Fruit fly (Drosophila melanogaster) whole organism, embryonic: ENCODE data around the gene CG7029.

ENCODE experiments used
- ATbp ChIP-seq: fragments of 200-800 bp; sonication (Bioruptor generic); optimal IDR thresholded peaks from 2 replicates; lab custom pipeline; 2017; ENCODE audit warnings: missing biosample characterization, mild to moderate bottlenecking, missing genetic modification characterization, missing genetic modification reagents
- Adf1 ChIP-seq: fragments of 200-800 bp; sonication (Bioruptor generic); IDR thresholded peaks from 2 replicates; pipeline ENCODE4 v1.3.6; 2022; ENCODE audit warnings: missing biosample characterization, missing genetic modification characterization
- Awh ChIP-seq: fragments of 200-800 bp; sonication (Bioruptor generic); IDR thresholded peaks from 2 replicates; pipeline ENCODE4, ENCODE4 v1.3.6; 2022; ENCODE audit warnings: missing biosample characterization, missing genetic modification characterization
- CG10147 ChIP-seq: fragments of 200-800 bp; sonication (Bioruptor generic); optimal IDR thresholded peaks from 2 replicates; lab custom pipeline; 2019; ENCODE audit warnings: missing biosample characterization, mild to moderate bottlenecking, missing genetic modification characterization, moderate library complexity
- CG10209 ChIP-seq: fragments of 200-800 bp; sonication (Bioruptor generic); optimal IDR thresholded peaks from 3 replicates; lab custom pipeline; 2017; ENCODE audit warnings: missing biosample characterization, mild to moderate bottlenecking, missing genetic modification characterization, missing genetic modification reagents
- CG10959 ChIP-seq: fragments of 200-800 bp; sonication (Bioruptor generic); IDR thresholded peaks from 2 replicates; pipeline ENCODE4 v1.3.6; 2022; ENCODE audit warnings: missing biosample characterization, missing genetic modification characterization
- CG10979 ChIP-seq: fragments of 200-800 bp; sonication (Bioruptor generic); optimal IDR thresholded peaks from 2 replicates; lab custom pipeline; 2018; ENCODE audit warnings: missing biosample characterization, mild to moderate bottlenecking, missing genetic modification characterization, moderate library complexity
- CG11085 ChIP-seq: fragments of 200-800 bp; sonication (Bioruptor generic); IDR thresholded peaks from 2 replicates; pipeline ENCODE4 v1.3.6; 2022; ENCODE audit warnings: missing biosample characterization, missing genetic modification characterization
- CG11695 ChIP-seq: fragments of 200-800 bp; sonication (Bioruptor generic); IDR thresholded peaks from 3 replicates; pipeline ENCODE4 v1.3.6; 2022; ENCODE audit warnings: missing biosample characterization, missing genetic modification characterization
- CG11696 ChIP-seq: fragments of 200-800 bp; sonication (Bioruptor generic); IDR thresholded peaks from 2 replicates; pipeline ENCODE4 v1.3.6; 2022; ENCODE audit warnings: missing biosample characterization, missing genetic modification characterization
- CG12299 ChIP-seq: fragments of 200-800 bp; sonication (Bioruptor generic); optimal IDR thresholded peaks from 2 replicates; lab custom pipeline; 2018; ENCODE audit warnings: missing biosample characterization, mild to moderate bottlenecking, missing genetic modification characterization
- CG13123 ChIP-seq: fragments of 200-800 bp; sonication (Bioruptor generic); optimal IDR thresholded peaks from 2 replicates; lab custom pipeline; 2016; ENCODE audit warnings: missing biosample characterization, missing genetic modification characterization
- CG1602 ChIP-seq: fragments of 200-800 bp; sonication (Bioruptor generic); optimal IDR thresholded peaks from 3 replicates; lab custom pipeline; 2016; ENCODE audit warnings: missing biosample characterization, missing genetic modification characterization
- CG16813 ChIP-seq: fragments of 200-800 bp; sonication (Bioruptor generic); IDR thresholded peaks from 3 replicates; pipeline ENCODE4 v1.3.6; 2022; ENCODE audit warnings: missing biosample characterization, missing genetic modification characterization; ENCODE audit not compliant: partially characterized antibody
- CG2889 ChIP-seq: fragments of 200-800 bp; sonication (Bioruptor generic); IDR thresholded peaks from 3 replicates; pipeline ENCODE4 v1.3.6; 2022; ENCODE audit warnings: missing biosample characterization, missing genetic modification characterization
- CG31365 ChIP-seq: fragments of 200-800 bp; sonication (Bioruptor generic); optimal IDR thresholded peaks from 2 replicates; lab custom pipeline; 2018; ENCODE audit warnings: missing biosample characterization, mild to moderate bottlenecking, missing genetic modification characterization
- CG34422 ChIP-seq: fragments of 200-800 bp; sonication (Bioruptor generic); IDR thresholded peaks from 3 replicates; pipeline ENCODE4 v1.3.6; 2022; ENCODE audit warnings: missing biosample characterization, missing genetic modification characterization
- CG4328 ChIP-seq: fragments of 200-800 bp; sonication (Bioruptor generic); optimal IDR thresholded peaks from 3 replicates; lab custom pipeline; 2017; ENCODE audit warnings: missing biosample characterization, missing genetic modification reagents, missing genetic modification characterization
- CG5180 ChIP-seq: fragments of 200-800 bp; sonication (Bioruptor generic); optimal IDR thresholded peaks from 3 replicates; lab custom pipeline; 2017; ENCODE audit warnings: missing biosample characterization, missing genetic modification characterization, mild to moderate bottlenecking, moderate library complexity, missing genetic modification reagents
- CG5245 ChIP-seq: fragments of 200-800 bp; sonication (Bioruptor generic); optimal IDR thresholded peaks from 3 replicates; lab custom pipeline; 2016; ENCODE audit warnings: missing biosample characterization, missing genetic modification characterization
- CG6791 ChIP-seq: fragments of 200-800 bp; sonication (Bioruptor generic); IDR thresholded peaks from 3 replicates; pipeline ENCODE4 v1.3.6; 2022; ENCODE audit warnings: missing biosample characterization, missing genetic modification characterization; ENCODE audit not compliant: partially characterized antibody
- CG6854 ChIP-seq: fragments of 200-800 bp; sonication (Bioruptor generic); optimal IDR thresholded peaks from 3 replicates; lab custom pipeline; 2017; ENCODE audit warnings: missing biosample characterization, mild to moderate bottlenecking, missing genetic modification characterization
- CG7928 ChIP-seq: fragments of 200-800 bp; sonication (Bioruptor generic); optimal IDR thresholded peaks from 2 replicates; lab custom pipeline; 2017; ENCODE audit warnings: missing biosample characterization, mild to moderate bottlenecking, missing genetic modification characterization
- CG9932 ChIP-seq: fragments of 200-800 bp; sonication (Bioruptor generic); IDR thresholded peaks from 2 replicates; pipeline ENCODE4 v1.3.6; 2022; ENCODE audit warnings: missing biosample characterization, missing genetic modification characterization
- Dip2 ChIP-seq: fragments of 200-800 bp; sonication (Bioruptor generic); IDR thresholded peaks from 2 replicates; pipeline ENCODE4 v1.3.6; 2022; ENCODE audit warnings: missing biosample characterization, missing genetic modification characterization
- Drgx ChIP-seq: fragments of 200-800 bp; sonication (Bioruptor generic); IDR thresholded peaks from 2 replicates; pipeline ENCODE4 v1.3.6; 2022; ENCODE audit warnings: missing biosample characterization, missing genetic modification characterization
- ERR ChIP-seq: fragments of 200-800 bp; sonication (Bioruptor generic); optimal IDR thresholded peaks from 2 replicates; lab custom pipeline; 2016; ENCODE audit warnings: missing biosample characterization, missing genetic modification characterization
- Fer3 ChIP-seq: fragments of 200-800 bp; sonication (Bioruptor generic); optimal IDR thresholded peaks from 2 replicates; lab custom pipeline; 2018; ENCODE audit warnings: missing biosample characterization, mild to moderate bottlenecking, missing genetic modification characterization, moderate library complexity
- HLH3B ChIP-seq: fragments of 200-800 bp; sonication (Bioruptor generic); IDR thresholded peaks from 2 replicates; pipeline ENCODE4 v1.3.6; 2022; ENCODE audit warnings: missing biosample characterization, missing genetic modification characterization
- Kr ChIP-seq: fragments of 200-800 bp; sonication (Bioruptor generic); optimal IDR thresholded peaks from 2 replicates; lab custom pipeline; 2017; ENCODE audit warnings: missing biosample characterization, mild to moderate bottlenecking, missing genetic modification characterization
- Lhr ChIP-seq: fragments of 200-800 bp; sonication (Bioruptor generic); optimal IDR thresholded peaks from 3 replicates; lab custom pipeline; 2017; ENCODE audit warnings: mild to moderate bottlenecking, missing biosample characterization, missing genetic modification reagents, missing genetic modification characterization
- MESR4 ChIP-seq: fragments of 200-800 bp; sonication (Bioruptor generic); optimal IDR thresholded peaks from 2 replicates; lab custom pipeline; 2018; ENCODE audit warnings: missing biosample characterization, mild to moderate bottlenecking, missing genetic modification characterization, moderate library complexity
- NC2α ChIP-seq: fragments of 200-800 bp; sonication (Bioruptor generic); optimal IDR thresholded peaks from 2 replicates; lab custom pipeline; 2016; ENCODE audit warnings: missing biosample characterization, missing genetic modification characterization
- Oaz ChIP-seq: fragments of 200-800 bp; sonication (Bioruptor generic); IDR thresholded peaks from 2 replicates; pipeline ENCODE4 v1.3.6; 2022; ENCODE audit warnings: missing biosample characterization, missing genetic modification characterization
- Ptx1 ChIP-seq: fragments of 200-800 bp; sonication (Bioruptor generic); IDR thresholded peaks from 2 replicates; pipeline ENCODE4 v1.3.6; 2022; ENCODE audit warnings: missing biosample characterization, missing genetic modification characterization
- Sox100B ChIP-seq: fragments of 200-800 bp; sonication (Bioruptor generic); optimal IDR thresholded peaks from 3 replicates; lab custom pipeline; 2018; ENCODE audit warnings: missing biosample characterization, mild to moderate bottlenecking, missing genetic modification characterization
- Sox102F ChIP-seq: fragments of 200-800 bp; sonication (Bioruptor generic); optimal IDR thresholded peaks from 2 replicates; lab custom pipeline; 2018; ENCODE audit warnings: missing biosample characterization, mild to moderate bottlenecking, missing genetic modification characterization, moderate library complexity
- ab ChIP-seq: fragments of 200-800 bp; sonication (Bioruptor generic); optimal IDR thresholded peaks from 2 replicates; lab custom pipeline; 2016; ENCODE audit warnings: missing biosample characterization, missing genetic modification characterization
- bbx ChIP-seq: fragments of 200-800 bp; sonication (Bioruptor generic); IDR thresholded peaks from 2 replicates; pipeline ENCODE4 v1.3.6; 2022; ENCODE audit warnings: missing biosample characterization, missing genetic modification characterization; ENCODE audit not compliant: partially characterized antibody
- cg ChIP-seq: fragments of 200-800 bp; sonication (Bioruptor generic); optimal IDR thresholded peaks from 3 replicates; lab custom pipeline; 2019; ENCODE audit warnings: missing biosample characterization, mild to moderate bottlenecking, missing genetic modification characterization, moderate library complexity
- gem ChIP-seq: fragments of 200-800 bp; sonication (Bioruptor generic); optimal IDR thresholded peaks from 2 replicates; lab custom pipeline; 2019; ENCODE audit warnings: missing biosample characterization, mild to moderate bottlenecking, missing genetic modification characterization, moderate library complexity
- gfzf ChIP-seq: fragments of 200-800 bp; sonication (Bioruptor generic); optimal IDR thresholded peaks from 2 replicates; lab custom pipeline; 2016; ENCODE audit warnings: missing biosample characterization, mild to moderate bottlenecking, missing genetic modification characterization, moderate library complexity
- gsb-n ChIP-seq: fragments of 200-800 bp; sonication (Bioruptor generic); optimal IDR thresholded peaks from 3 replicates; lab custom pipeline; 2018; ENCODE audit warnings: missing biosample characterization, mild to moderate bottlenecking, missing genetic modification characterization
- kni ChIP-seq: fragments of 200-800 bp; sonication (Bioruptor generic); optimal IDR thresholded peaks from 3 replicates; lab custom pipeline; 2017; ENCODE audit warnings: mild to moderate bottlenecking, missing biosample characterization, missing genetic modification reagents, missing genetic modification characterization
- onecut ChIP-seq: fragments of 200-800 bp; sonication (Bioruptor generic); IDR thresholded peaks from 2 replicates; pipeline ENCODE4 v1.3.6; 2022; ENCODE audit warnings: missing biosample characterization, missing genetic modification characterization
- pan ChIP-seq, 4 experiments: fragments of >200 bp in 3 of 4; fragments of 200-800 bp in 1 of 4; sonication (Bioruptor generic) in 1 of 4; optimal IDR thresholded peaks in 3 of 4; IDR thresholded peaks in 1 of 4; 2 replicates each; pipeline versions ENCODE4 v1.3.6 to Lab custom; 2017 to 2022; ENCODE audit warnings: missing biosample characterization in 2 of 4, missing genetic modification characterization in 2 of 4, mixed read lengths in 1 of 4
- row ChIP-seq: fragments of 200-800 bp; sonication (Bioruptor generic); IDR thresholded peaks from 3 replicates; pipeline ENCODE4 v1.3.6; 2022; ENCODE audit warnings: missing biosample characterization, missing genetic modification characterization
- slou ChIP-seq: fragments of 200-800 bp; sonication (Bioruptor generic); optimal IDR thresholded peaks from 3 replicates; lab custom pipeline; 2016; ENCODE audit warnings: missing biosample characterization, missing genetic modification characterization
- unc-4 ChIP-seq: fragments of 200-800 bp; sonication (Bioruptor generic); IDR thresholded peaks from 2 replicates; pipeline ENCODE4 v1.3.6; 2022; ENCODE audit warnings: missing biosample characterization, missing genetic modification characterization; ENCODE audit not compliant: partially characterized antibody
- zfh1 ChIP-seq: fragments of 200-800 bp; sonication (Bioruptor generic); IDR thresholded peaks from 3 replicates; pipeline ENCODE4 v1.3.6; 2022; ENCODE audit warnings: missing biosample characterization, missing genetic modification characterization

Gene CG7029

DNA sequence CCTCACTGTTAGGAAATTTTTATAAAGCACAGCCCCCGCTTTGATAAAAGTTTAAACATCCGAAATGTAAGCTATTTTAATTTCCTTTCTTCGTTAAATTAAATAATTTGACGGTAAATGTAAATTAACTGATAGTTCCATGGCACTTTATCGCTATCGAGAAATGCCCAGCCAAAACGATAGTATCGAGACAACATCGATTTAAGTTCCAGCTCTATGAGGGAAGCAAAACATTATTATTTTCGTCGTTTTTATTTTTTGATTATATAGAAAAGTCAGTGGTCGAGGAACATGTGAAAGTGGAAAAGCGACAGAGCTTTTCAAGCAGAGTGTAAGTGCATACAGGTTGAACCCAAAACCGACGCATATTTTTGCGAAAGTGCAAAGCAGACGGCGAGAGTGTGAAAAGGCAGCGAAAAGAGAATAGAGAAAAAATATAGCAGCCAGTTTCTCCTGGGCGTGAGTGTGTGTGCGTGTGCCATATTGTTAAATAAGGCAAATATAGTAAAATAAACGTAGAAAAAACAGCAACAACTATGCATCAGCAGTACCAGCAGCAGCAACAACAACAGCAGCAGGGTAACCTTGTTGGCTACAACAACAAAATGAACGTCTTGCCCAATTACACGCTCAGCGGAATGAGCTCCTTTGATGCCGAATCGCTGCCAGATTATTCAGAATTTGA is 23.8 kb upstream of the CG7029 start, which contains the start of gene CG45049:
CG45049 (plus strand) TSS at position 197 of the 685 bp plus-strand sequence.
- TF ChIP-seq CG2889 (GFP tag; lab: Robert Waterston, UW) = no peak
- TF ChIP-seq slou (GFP tag; lab: Kevin White, UChicago) = no peak
- no peak for TF ChIP-seq onecut (GFP tag; lab: Robert Waterston, UW)
- TF ChIP-seq cg = peak; percentile 80
- TF ChIP-seq CG10979 (tag; lab: Kevin White, UChicago) = no peak
- TF ChIP-seq CG5180 (GFP tag; lab: Kevin White, UChicago) = no peak
- TF ChIP-seq pan (optimal IDR thresholded peaks at IDR 0.05; lab: Kevin White, UChicago) = no peak
- TF ChIP-seq pan (GFP tag; optimal IDR thresholded peaks at IDR 0.05 in 1 of 2, IDR thresholded peaks at IDR 0.05 in 1 of 2) = no peak
- peak; percentile 78 for TF ChIP-seq unc-4 (GFP tag; lab: Robert Waterston, UW)
- no peak for TF ChIP-seq Oaz (GFP tag; lab: Robert Waterston, UW)
- TF ChIP-seq CG11696 (GFP tag; lab: Robert Waterston, UW) = no peak
- no peak for TF ChIP-seq gem
- TF ChIP-seq CG10209 (GFP tag; lab: Kevin White, UChicago) = no peak
- TF ChIP-seq CG9932 = peak; percentile 65
- TF ChIP-seq HLH3B = no peak
- peak; percentile 57 for TF ChIP-seq MESR4 (GFP tag; lab: Kevin White, UChicago)
- no peak for TF ChIP-seq ab (GFP tag; lab: Kevin White, UChicago)
- TF ChIP-seq Ptx1 = no peak
- no peak for TF ChIP-seq CG12299 (tag; lab: Kevin White, UChicago)
- TF ChIP-seq gfzf (GFP tag; lab: Kevin White, UChicago) = no peak
- TF ChIP-seq CG11695 = no peak
- peak; percentile 90 for TF ChIP-seq CG16813 (GFP tag; lab: Robert Waterston, UW)
- no peak for TF ChIP-seq NC2α (GFP tag; lab: Kevin White, UChicago)
- peak; percentile 95 for TF ChIP-seq CG6791 (GFP tag; lab: Robert Waterston, UW)
- no peak for TF ChIP-seq zfh1 (GFP tag; lab: Robert Waterston, UW)
- TF ChIP-seq Drgx (GFP tag; lab: Robert Waterston, UW) = no peak
- no peak for TF ChIP-seq CG11085
- no peak for TF ChIP-seq Lhr (GFP tag; lab: Kevin White, UChicago)
- no peak for TF ChIP-seq Sox100B (GFP tag; lab: Kevin White, UChicago)
- TF ChIP-seq CG34422 (GFP tag; lab: Robert Waterston, UW) = no peak
- no peak for TF ChIP-seq Adf1 (GFP tag; lab: Robert Waterston, UW)
- TF ChIP-seq CG1602 = no peak
- TF ChIP-seq CG10959 (GFP tag; lab: Robert Waterston, UW) = no peak
- peak; percentile 40 for TF ChIP-seq kni
- TF ChIP-seq ATbp (GFP tag; lab: Kevin White, UChicago) = no peak
- no peak for TF ChIP-seq Awh (GFP tag; lab: Robert Waterston, UW)
- no peak for TF ChIP-seq gsb-n (tag; lab: Kevin White, UChicago)
- no peak for TF ChIP-seq CG13123
- TF ChIP-seq Kr (GFP tag; lab: Kevin White, UChicago) = no peak
- peak; percentile 94 for TF ChIP-seq bbx
- TF ChIP-seq CG7928 (GFP tag; lab: Kevin White, UChicago) = no peak
- no peak for TF ChIP-seq CG31365 (tag; lab: Kevin White, UChicago)
- TF ChIP-seq CG5245 (GFP tag; lab: Kevin White, UChicago) = no peak
- TF ChIP-seq row (GFP tag; lab: Robert Waterston, UW) = peak; percentile 66
- TF ChIP-seq CG4328 (GFP tag; lab: Kevin White, UChicago) = no peak
- TF ChIP-seq Sox102F (GFP tag; lab: Kevin White, UChicago) = no peak
- TF ChIP-seq Dip2 (GFP tag; lab: Robert Waterston, UW) = no peak
- no peak for TF ChIP-seq CG10147 (GFP tag; lab: Kevin White, UChicago)
- no peak for TF ChIP-seq ERR (GFP tag; lab: Kevin White, UChicago)
- no peak for TF ChIP-seq Fer3 (tag; lab: Kevin White, UChicago)
- TF ChIP-seq CG6854 (GFP tag; lab: Kevin White, UChicago) = no peak
